Worm (Caenorhabditis elegans) whole organism, L4 larva: ENCODE data around the gene Y34B4A.7.

ENCODE experiments used
- D1046.2 ChIP-seq: fragments of 200-800 bp; sonication (Bioruptor generic); IDR thresholded peaks from 2 replicates; pipeline ENCODE4 v1.3.6; 2022; ENCODE audit warnings: missing genetic modification characterization, missing compliant biosample characterization
- lin-1 ChIP-seq: fragments of 200-800 bp; sonication (Bioruptor generic); IDR thresholded peaks from 2 replicates; pipeline ENCODE4 v1.3.6; 2022; ENCODE audit warnings: missing genetic modification reagents, missing genetic modification characterization, missing compliant biosample characterization
- lsy-2 ChIP-seq, 2 experiments: fragments of 150-350 bp in 1 of 2; sonication (generic microtip) in 1 of 2; optimal IDR thresholded peaks; 2 replicates each; lab custom pipeline; 2014 to 2017; ENCODE audit warnings: missing biosample characterization in 2 of 2, missing genetic modification characterization in 2 of 2
- unc-39 ChIP-seq: sonication (generic microtip); optimal IDR thresholded peaks from 2 replicates; lab custom pipeline; 2017; ENCODE audit warnings: missing biosample characterization, missing genetic modification characterization
- ztf-11 ChIP-seq: fragments of 150-350 bp; optimal IDR thresholded peaks from 2 replicates; lab custom pipeline; 2014; ENCODE audit warnings: missing biosample characterization, missing genetic modification characterization

ce11 chrX:5207819-5208218 is 36.3 kb upstream of the Y34B4A.7 start:
- TF ChIP-seq lin-1 (GFP tag; lab: Robert Waterston, UW) (no peak), ztf-11 (tag; lab: Kevin White, UChicago) (no peak), lsy-2 (tag; optimal IDR thresholded peaks at IDR 0.05; lab: Kevin White, UChicago) (no peak), D1046.2 (GFP tag; lab: Robert Waterston, UW) (no peak), unc-39 (no peak)
